Worm (Caenorhabditis elegans) whole organism, late embryonic: ENCODE data around the gene Y26E6A.3.
A peak's percentile ranks its signal among the peaks of the same experiment; 100 is the strongest.

Source experiments
- C08G9.2 ChIP-seq: sonication (generic microtip); optimal IDR thresholded peaks from 2 replicates; lab custom pipeline; 2016; ENCODE audit warnings: mild to moderate bottlenecking, missing genetic modification characterization, moderate library complexity, missing compliant biosample characterization
- F13H6.1 ChIP-seq: sonication (generic microtip); optimal IDR thresholded peaks from 2 replicates; lab custom pipeline; 2016; ENCODE audit warnings: missing genetic modification characterization, missing compliant biosample characterization
- K02D7.2 ChIP-seq: sonication (generic microtip); optimal IDR thresholded peaks from 2 replicates; lab custom pipeline; 2017; ENCODE audit warnings: mild to moderate bottlenecking, missing genetic modification characterization, missing compliant biosample characterization
- T23F11.4 ChIP-seq: fragments of 200-800 bp; sonication (Bioruptor generic); optimal IDR thresholded peaks from 2 replicates; lab custom pipeline; 2018; ENCODE audit warnings: mild to moderate bottlenecking, missing genetic modification characterization, missing compliant biosample characterization
- ahr-1 ChIP-seq: sonication (generic microtip); optimal IDR thresholded peaks from 2 replicates; lab custom pipeline; 2016; ENCODE audit warnings: missing genetic modification characterization, missing compliant biosample characterization
- ceh-2 ChIP-seq: sonication (generic microtip); optimal IDR thresholded peaks from 2 replicates; lab custom pipeline; 2016; ENCODE audit warnings: missing genotype, missing genetic modification characterization, missing compliant biosample characterization
- ceh-22 ChIP-seq: sonication (generic microtip); optimal IDR thresholded peaks from 2 replicates; lab custom pipeline; 2017; ENCODE audit warnings: missing biosample characterization, missing genetic modification characterization
- ceh-24 ChIP-seq: sonication (generic microtip); optimal IDR thresholded peaks from 2 replicates; lab custom pipeline; 2016; ENCODE audit warnings: mild to moderate bottlenecking, missing genetic modification characterization, missing compliant biosample characterization
- ceh-31 ChIP-seq: sonication (generic microtip); optimal IDR thresholded peaks from 2 replicates; lab custom pipeline; 2016; ENCODE audit warnings: missing genetic modification characterization, missing compliant biosample characterization
- ceh-34 ChIP-seq: sonication (generic microtip); optimal IDR thresholded peaks from 2 replicates; lab custom pipeline; 2016; ENCODE audit warnings: mild to moderate bottlenecking, missing genetic modification characterization, missing compliant biosample characterization
- ceh-45 ChIP-seq: fragments of 200-800 bp; sonication (Bioruptor generic); IDR thresholded peaks from 2 replicates; pipeline ENCODE4 v1.3.6; 2022; ENCODE audit warnings: missing genetic modification reagents, missing genetic modification characterization, missing compliant biosample characterization
- ceh-48 ChIP-seq: sonication (generic microtip); optimal IDR thresholded peaks from 2 replicates; lab custom pipeline; 2016; ENCODE audit warnings: missing genetic modification characterization, inconsistent platforms, missing compliant biosample characterization
- ceh-6 ChIP-seq: fragments of 200-800 bp; sonication (Bioruptor generic); optimal IDR thresholded peaks from 2 replicates; lab custom pipeline; 2018; ENCODE audit warnings: mild to moderate bottlenecking, missing genetic modification characterization, missing compliant biosample characterization
- che-1 ChIP-seq: sonication (generic microtip); optimal IDR thresholded peaks from 2 replicates; lab custom pipeline; 2016; ENCODE audit warnings: mild to moderate bottlenecking, missing genetic modification characterization, missing compliant biosample characterization
- dmd-4 ChIP-seq: sonication (generic microtip); optimal IDR thresholded peaks from 2 replicates; lab custom pipeline; 2016; ENCODE audit warnings: borderline replicate concordance, missing genetic modification characterization, missing compliant biosample characterization
- dve-1 ChIP-seq: sonication (generic microtip); optimal IDR thresholded peaks from 2 replicates; lab custom pipeline; 2017; ENCODE audit warnings: antibody characterized with exemption, mild to moderate bottlenecking, missing genetic modification characterization, missing compliant biosample characterization
- elt-2 ChIP-seq: sonication (generic microtip); optimal IDR thresholded peaks from 2 replicates; lab custom pipeline; 2016; ENCODE audit warnings: missing genetic modification reagents, missing genetic modification characterization, missing compliant biosample characterization
- elt-4 ChIP-seq: sonication (generic microtip); optimal IDR thresholded peaks from 2 replicates; lab custom pipeline; 2016; ENCODE audit warnings: missing genetic modification characterization, missing compliant biosample characterization
- ets-4 ChIP-seq: sonication (generic microtip); optimal IDR thresholded peaks from 2 replicates; lab custom pipeline; 2016; ENCODE audit warnings: missing genetic modification characterization, missing compliant biosample characterization
- fax-1 ChIP-seq: sonication (generic microtip); optimal IDR thresholded peaks from 2 replicates; lab custom pipeline; 2016; ENCODE audit warnings: missing genotype, missing genetic modification characterization, missing compliant biosample characterization
- hlh-15 ChIP-seq: sonication (generic microtip); optimal IDR thresholded peaks from 2 replicates; lab custom pipeline; 2016; ENCODE audit warnings: missing genetic modification characterization, missing compliant biosample characterization
- hlh-30 ChIP-seq: sonication (generic microtip); optimal IDR thresholded peaks from 2 replicates; lab custom pipeline; 2017; ENCODE audit warnings: antibody characterized with exemption, missing genetic modification characterization, missing compliant biosample characterization; ENCODE audit not compliant: insufficient read depth
- hlh-6 ChIP-seq: sonication (generic microtip); optimal IDR thresholded peaks from 2 replicates; lab custom pipeline; 2016; ENCODE audit warnings: missing genotype, missing genetic modification characterization, missing compliant biosample characterization
- hlh-8 ChIP-seq: sonication (generic microtip); optimal IDR thresholded peaks from 2 replicates; lab custom pipeline; 2016; ENCODE audit warnings: missing genotype, missing genetic modification characterization, missing compliant biosample characterization
- lim-6 ChIP-seq: sonication (generic microtip); optimal IDR thresholded peaks from 2 replicates; lab custom pipeline; 2016; ENCODE audit warnings: missing genetic modification characterization, missing compliant biosample characterization
- lin-11 ChIP-seq: fragments of 200-800 bp; sonication (Bioruptor generic); optimal IDR thresholded peaks from 2 replicates; lab custom pipeline; 2018; ENCODE audit warnings: mild to moderate bottlenecking, missing genetic modification characterization, missing compliant biosample characterization
- madf-2 ChIP-seq: sonication (generic microtip); optimal IDR thresholded peaks from 2 replicates; lab custom pipeline; 2017; ENCODE audit warnings: missing genetic modification characterization, missing compliant biosample characterization
- nfya-1 ChIP-seq: sonication (generic microtip); optimal IDR thresholded peaks from 2 replicates; lab custom pipeline; 2017; ENCODE audit warnings: missing genetic modification characterization, mild to moderate bottlenecking, missing compliant biosample characterization, antibody characterized with exemption, moderate library complexity
- nhr-11 ChIP-seq: fragments of 150-350 bp; optimal IDR thresholded peaks from 2 replicates; lab custom pipeline; 2014; ENCODE audit warnings: missing biosample characterization, missing genetic modification characterization
- nhr-232 ChIP-seq: sonication (generic microtip); optimal IDR thresholded peaks from 2 replicates; lab custom pipeline; 2016; ENCODE audit warnings: missing genetic modification characterization, missing compliant biosample characterization
- npax-4 ChIP-seq: sonication (generic microtip); optimal IDR thresholded peaks from 2 replicates; lab custom pipeline; 2016; ENCODE audit warnings: missing genetic modification characterization, missing compliant biosample characterization
- odd-2 ChIP-seq: sonication (generic microtip); optimal IDR thresholded peaks from 2 replicates; lab custom pipeline; 2017; ENCODE audit warnings: antibody characterized with exemption, mild to moderate bottlenecking, missing genetic modification characterization, missing compliant biosample characterization
- pag-3 ChIP-seq: sonication (generic microtip); optimal IDR thresholded peaks from 2 replicates; lab custom pipeline; 2016; ENCODE audit warnings: missing compliant biosample characterization, missing genetic modification characterization, borderline replicate concordance
- pax-1 ChIP-seq: fragments of 150-350 bp; optimal IDR thresholded peaks from 2 replicates; lab custom pipeline; 2014; ENCODE audit warnings: missing biosample characterization, missing genetic modification characterization
- pha-2 ChIP-seq: sonication (generic microtip); optimal IDR thresholded peaks from 2 replicates; lab custom pipeline; 2017; ENCODE audit warnings: mild to moderate bottlenecking, missing genetic modification characterization, missing compliant biosample characterization
- pha-4 ChIP-seq: fragments of 150-350 bp; optimal IDR thresholded peaks from 2 replicates; lab custom pipeline; 2018; ENCODE audit warnings: missing biosample characterization, missing genetic modification reagents, missing genetic modification characterization
- pqm-1 ChIP-seq: sonication (generic microtip); optimal IDR thresholded peaks from 2 replicates; lab custom pipeline; 2016; ENCODE audit warnings: missing genetic modification characterization, missing compliant biosample characterization
- pros-1 ChIP-seq: fragments of 150-350 bp; optimal IDR thresholded peaks from 2 replicates; lab custom pipeline; 2014; ENCODE audit warnings: missing biosample characterization, missing genetic modification reagents, missing genetic modification characterization
- ref-2 ChIP-seq: sonication (generic microtip); optimal IDR thresholded peaks from 2 replicates; lab custom pipeline; 2016; ENCODE audit warnings: missing genetic modification characterization, missing compliant biosample characterization
- sox-2 ChIP-seq: fragments of 200-800 bp; sonication (Bioruptor generic); IDR thresholded peaks from 2 replicates; pipeline ENCODE4 v1.3.6; 2022; ENCODE audit warnings: missing genetic modification reagents, missing genetic modification characterization, missing compliant biosample characterization
- sox-4 ChIP-seq: sonication (generic microtip); optimal IDR thresholded peaks from 2 replicates; lab custom pipeline; 2017; ENCODE audit warnings: mild to moderate bottlenecking, missing genetic modification characterization, inconsistent platforms, missing compliant biosample characterization
- syd-9 ChIP-seq: sonication (generic microtip); optimal IDR thresholded peaks from 2 replicates; lab custom pipeline; 2016; ENCODE audit warnings: mild to moderate bottlenecking, missing genetic modification characterization, moderate library complexity, missing compliant biosample characterization
- tbx-2 ChIP-seq: sonication (generic microtip); optimal IDR thresholded peaks from 2 replicates; lab custom pipeline; 2016; ENCODE audit warnings: missing genetic modification characterization, missing compliant biosample characterization
- ttx-3 ChIP-seq: sonication (generic microtip); optimal IDR thresholded peaks from 2 replicates; lab custom pipeline; 2016; ENCODE audit warnings: missing genetic modification reagents, missing genetic modification characterization, missing compliant biosample characterization
- unc-3 ChIP-seq, 2 experiments: fragments of 200-800 bp in 1 of 2; sonication (Bioruptor generic) in 1 of 2; sonication (generic microtip) in 1 of 2; conservative IDR thresholded peaks in 1 of 2; optimal IDR thresholded peaks in 1 of 2; 2 replicates each; pipeline versions ENCODE4 v1.3.6 to Lab custom; 2016 to 2022; ENCODE audit warnings: missing compliant biosample characterization in 2 of 2, missing genetic modification characterization in 2 of 2, missing genetic modification reagents in 1 of 2
- unc-42 ChIP-seq: sonication (generic microtip); optimal IDR thresholded peaks from 2 replicates; lab custom pipeline; 2016; ENCODE audit warnings: missing genotype, missing genetic modification characterization, missing compliant biosample characterization
- unc-55 ChIP-seq: sonication (generic microtip); optimal IDR thresholded peaks from 2 replicates; lab custom pipeline; 2017; ENCODE audit warnings: missing biosample characterization, missing genetic modification reagents, missing genetic modification characterization

The Y26E6A.3 gene

DNA sequence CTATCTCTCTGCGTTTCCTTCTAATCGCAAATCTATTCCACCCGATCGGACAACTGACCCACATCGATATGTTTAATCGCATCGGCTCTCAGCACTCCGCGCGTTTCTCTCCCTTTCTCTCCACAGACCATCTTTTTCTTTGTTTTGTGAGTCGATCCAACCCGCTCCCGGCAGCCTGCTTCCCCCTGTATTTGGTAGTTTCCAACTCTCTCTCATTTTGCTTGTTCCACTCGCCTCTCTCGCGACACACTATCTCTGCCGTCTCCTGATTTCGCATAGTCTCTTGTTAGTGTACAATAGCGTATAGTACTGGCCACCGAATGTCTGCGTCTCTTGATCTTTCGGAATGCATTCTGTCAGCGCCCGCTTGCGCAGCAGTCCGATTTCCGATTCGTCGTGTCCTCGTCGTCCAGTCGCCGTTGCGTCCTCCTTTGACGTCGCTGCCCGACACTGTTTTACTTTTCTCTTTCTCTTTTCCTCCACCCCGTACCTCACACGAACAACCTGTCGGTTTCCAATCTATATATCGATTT is 40.9 kb upstream of the Y26E6A.3 start (continued):
- peak; percentile 4 for TF ChIP-seq T23F11.4 (GFP tag; lab: Kevin White, UChicago)
- no peak for TF ChIP-seq pqm-1 (tag; lab: Kevin White, UChicago)
- no peak for TF ChIP-seq K02D7.2
- TF ChIP-seq ceh-6 = peak; percentile 2
- peak; percentile 45 for TF ChIP-seq ceh-22 (tag; lab: Kevin White, UChicago)
- no peak for TF ChIP-seq dve-1
- peak; percentile 56 for TF ChIP-seq ceh-34 (tag; lab: Kevin White, UChicago)
- no peak for TF ChIP-seq pag-3 (tag; lab: Kevin White, UChicago)
- TF ChIP-seq pha-4 (tag; lab: Kevin White, UChicago) = no peak
- TF ChIP-seq F13H6.1 (tag; lab: Kevin White, UChicago) = peak; percentile 68
- TF ChIP-seq nhr-232 (tag; lab: Kevin White, UChicago) = no peak
- no peak for TF ChIP-seq pros-1
- TF ChIP-seq ceh-48 (tag; lab: Kevin White, UChicago) = no peak
- no peak for TF ChIP-seq hlh-8 (tag; lab: Kevin White, UChicago)
- peak; percentile 40 for TF ChIP-seq ceh-2
- TF ChIP-seq lin-11 (tag; lab: Kevin White, UChicago) = no peak

DNA sequence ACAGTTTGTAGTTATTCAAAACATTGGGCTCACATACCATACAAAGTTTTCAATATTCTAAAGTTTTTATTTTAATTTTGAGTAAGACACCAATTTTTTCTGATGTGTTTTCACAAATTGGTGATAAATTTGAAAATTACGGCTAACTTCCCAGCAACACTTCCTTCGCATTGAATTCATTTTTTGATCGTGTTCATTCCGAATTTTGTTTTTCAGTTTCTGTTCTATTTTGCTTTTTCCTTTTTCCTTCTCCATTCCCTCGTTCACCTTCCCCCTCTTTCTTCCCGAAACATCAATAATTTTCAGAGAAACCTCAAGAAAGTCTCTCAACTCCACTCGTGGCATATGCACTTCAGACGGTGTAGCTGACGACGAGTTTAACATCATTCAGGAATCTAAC is 39.1 kb upstream of the Y26E6A.3 start, which contains the start of gene alg-1:
alg-1 (plus strand) TSS at position 301 of the 400 bp plus-strand sequence.
- TF ChIP-seq ceh-45 (GFP tag; lab: Robert Waterston, UW) (no peak), sox-2 (no peak), elt-4 (tag; lab: Kevin White, UChicago) (no peak), ceh-6 (no peak), nhr-11 (tag; lab: Kevin White, UChicago) (no peak)

DNA sequence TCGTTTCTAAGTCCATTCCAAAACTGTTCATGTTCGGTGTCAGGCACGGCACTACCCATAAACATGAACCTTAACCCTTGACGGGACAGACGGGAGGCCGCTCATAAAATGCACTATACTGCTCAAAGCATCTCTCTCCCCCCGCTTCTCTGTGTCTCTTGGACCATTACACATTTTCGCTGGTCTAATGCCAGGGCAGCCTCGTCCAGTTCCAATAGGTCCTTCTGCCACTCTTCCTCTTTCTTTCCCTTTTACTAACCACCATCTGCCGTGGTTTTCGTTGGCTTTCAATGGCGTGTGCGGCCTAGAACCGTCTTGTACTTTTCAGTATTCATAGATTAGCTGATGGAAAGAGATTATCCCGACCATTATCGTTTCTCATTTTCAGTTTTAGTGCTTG is 38.4 kb upstream of the Y26E6A.3 start:
- TF ChIP-seq pax-1 (tag; lab: Kevin White, UChicago) (no peak), K02D7.2 (no peak), dmd-4 (tag; lab: Kevin White, UChicago) (no peak), dve-1 (no peak), pha-4 (tag; lab: Kevin White, UChicago) (no peak), ceh-2 (no peak), lim-6 (tag; lab: Kevin White, UChicago) (no peak), unc-55 (GFP tag; lab: Kevin White, UChicago) (peak; percentile 18), ets-4 (tag; lab: Kevin White, UChicago) (no peak), ceh-34 (tag; lab: Kevin White, UChicago) (no peak), C08G9.2 (no peak), ceh-48 (tag; lab: Kevin White, UChicago) (no peak), unc-42 (tag; lab: Kevin White, UChicago) (peak; percentile 18), unc-3 (GFP tag; conservative IDR thresholded peaks at IDR 0.05; lab: Robert Waterston, UW) (no peak), unc-3 (tag; optimal IDR thresholded peaks at IDR 0.05; lab: Kevin White, UChicago) (no peak), ref-2 (tag; lab: Kevin White, UChicago) (peak; percentile 23), ttx-3 (tag; lab: Kevin White, UChicago) (no peak), syd-9 (tag; lab: Kevin White, UChicago) (peak; percentile 25), odd-2 (tag; lab: Kevin White, UChicago) (no peak), sox-4 (tag; lab: Kevin White, UChicago) (no peak), nhr-11 (tag; lab: Kevin White, UChicago) (no peak), hlh-30 (no peak), nfya-1 (tag; lab: Kevin White, UChicago) (peak; percentile 39), hlh-6 (no peak), npax-4 (tag; lab: Kevin White, UChicago) (no peak), hlh-8 (tag; lab: Kevin White, UChicago) (no peak), pha-2 (tag; lab: Kevin White, UChicago) (no peak), ceh-6 (no peak), hlh-15 (tag; lab: Kevin White, UChicago) (no peak), ceh-22 (tag; lab: Kevin White, UChicago) (no peak), fax-1 (tag; lab: Kevin White, UChicago) (no peak), che-1 (tag; lab: Kevin White, UChicago) (no peak), ceh-31 (peak; percentile 59), tbx-2 (peak; percentile 41), elt-2 (no peak), ceh-24 (tag; lab: Kevin White, UChicago) (no peak), ahr-1 (no peak), madf-2 (no peak)
